Worm (Caenorhabditis elegans) whole organism, L3 larva: Measurements from ENCODE around the gene K05G3.1.

ENCODE experiments used
- ZK546.5 ChIP-seq: sonication (generic microtip); optimal IDR thresholded peaks from 2 replicates; lab custom pipeline; 2017; ENCODE audit warnings: missing biosample characterization, missing genetic modification characterization
- ama-1 ChIP-seq: fragments of 150-350 bp; optimal IDR thresholded peaks from 2 replicates; lab custom pipeline; 2018
- ceh-16 ChIP-seq: sonication (generic microtip); optimal IDR thresholded peaks from 2 replicates; lab custom pipeline; 2017; ENCODE audit warnings: missing biosample characterization, missing genetic modification characterization
- ceh-82 ChIP-seq: fragments of 150-350 bp; optimal IDR thresholded peaks from 2 replicates; lab custom pipeline; 2014; ENCODE audit warnings: missing biosample characterization, missing genetic modification characterization
- egl-27 ChIP-seq: sonication (generic microtip); optimal IDR thresholded peaks from 4 replicates; lab custom pipeline; 2017; ENCODE audit warnings: missing biosample characterization, missing genetic modification reagents, missing genetic modification characterization
- egl-5 ChIP-seq: fragments of 150-350 bp; optimal IDR thresholded peaks from 2 replicates; lab custom pipeline; 2017; ENCODE audit warnings: missing biosample characterization, missing genetic modification reagents, missing genetic modification characterization, inconsistent platforms
- elt-1 ChIP-seq: fragments of 150-350 bp; optimal IDR thresholded peaks from 2 replicates; lab custom pipeline; 2014; ENCODE audit warnings: missing biosample characterization, missing genetic modification characterization
- elt-2 ChIP-seq: sonication (generic microtip); optimal IDR thresholded peaks from 2 replicates; lab custom pipeline; 2016; ENCODE audit warnings: missing genetic modification reagents, mild to moderate bottlenecking, missing genetic modification characterization, missing compliant biosample characterization
- elt-3 ChIP-seq, 3 experiments: fragments of 150-350 bp in 1 of 3; sonication (generic microtip) in 2 of 3; optimal IDR thresholded peaks; 2 replicates in 2 of 3; 4 replicates in 1 of 3; lab custom pipeline; 2014 to 2017; ENCODE audit warnings: missing biosample characterization in 3 of 3, missing genetic modification characterization in 3 of 3
- eor-1 ChIP-seq, 2 experiments: fragments of 150-350 bp; optimal IDR thresholded peaks; 2 replicates each; lab custom pipeline; 2014 to 2018; ENCODE audit warnings: missing biosample characterization in 2 of 2, missing genetic modification characterization in 2 of 2
- fkh-10 ChIP-seq: sonication (generic microtip); optimal IDR thresholded peaks from 2 replicates; lab custom pipeline; 2017; ENCODE audit warnings: missing biosample characterization, missing genetic modification reagents, missing genetic modification characterization
- fos-1 ChIP-seq: fragments of 150-350 bp; optimal IDR thresholded peaks from 2 replicates; lab custom pipeline; 2014; ENCODE audit warnings: missing biosample characterization, missing genetic modification characterization
- hmg-11 ChIP-seq: sonication (generic microtip); optimal IDR thresholded peaks from 2 replicates; lab custom pipeline; 2016; ENCODE audit warnings: missing genetic modification characterization, missing compliant biosample characterization
- jun-1 ChIP-seq: fragments of 150-350 bp; optimal IDR thresholded peaks from 2 replicates; lab custom pipeline; 2014; ENCODE audit warnings: missing biosample characterization, missing genetic modification reagents, missing genetic modification characterization
- lin-15B ChIP-seq: fragments of 150-350 bp; optimal IDR thresholded peaks from 2 replicates; lab custom pipeline; 2014; ENCODE audit warnings: missing biosample characterization, missing genetic modification characterization
- lin-39 ChIP-seq: fragments of 150-350 bp; optimal IDR thresholded peaks from 2 replicates; lab custom pipeline; 2018; ENCODE audit warnings: missing biosample characterization, missing genetic modification reagents, missing genetic modification characterization
- lsy-12 ChIP-seq: sonication (generic microtip); optimal IDR thresholded peaks from 2 replicates; lab custom pipeline; 2016; ENCODE audit warnings: mild to moderate bottlenecking, missing genetic modification characterization, missing compliant biosample characterization
- mml-1 ChIP-seq: fragments of 150-350 bp; sonication (generic microtip); optimal IDR thresholded peaks from 3 replicates; lab custom pipeline; 2014; ENCODE audit warnings: missing biosample characterization, missing genetic modification characterization
- nfya-1 ChIP-seq: sonication (generic microtip); optimal IDR thresholded peaks from 2 replicates; lab custom pipeline; 2017; ENCODE audit warnings: missing genetic modification characterization, mild to moderate bottlenecking, missing compliant biosample characterization, antibody characterized with exemption, moderate library complexity; ENCODE audit not compliant: insufficient read depth
- nhr-11 ChIP-seq: fragments of 150-350 bp; optimal IDR thresholded peaks from 2 replicates; lab custom pipeline; 2014; ENCODE audit warnings: missing biosample characterization, missing genetic modification characterization
- nhr-12 ChIP-seq: fragments of 150-350 bp; optimal IDR thresholded peaks from 2 replicates; lab custom pipeline; 2014; ENCODE audit warnings: missing biosample characterization, missing genetic modification characterization
- nhr-237 ChIP-seq: fragments of 150-350 bp; optimal IDR thresholded peaks from 2 replicates; lab custom pipeline; 2014; ENCODE audit warnings: missing biosample characterization, missing genetic modification characterization
- nhr-25 ChIP-seq: sonication (generic microtip); optimal IDR thresholded peaks from 2 replicates; lab custom pipeline; 2017; ENCODE audit warnings: missing biosample characterization, missing genetic modification characterization
- nhr-28 ChIP-seq: fragments of 150-350 bp; optimal IDR thresholded peaks from 2 replicates; lab custom pipeline; 2014; ENCODE audit warnings: missing biosample characterization, missing genetic modification characterization
- nhr-67 ChIP-seq: fragments of 150-350 bp; optimal IDR thresholded peaks from 2 replicates; lab custom pipeline; 2014; ENCODE audit warnings: missing biosample characterization, missing genetic modification characterization
- pha-4 ChIP-seq: fragments of 150-350 bp; optimal IDR thresholded peaks from 2 replicates; lab custom pipeline; 2014; ENCODE audit warnings: missing biosample characterization, missing genetic modification reagents, missing genetic modification characterization
- pqm-1 ChIP-seq: fragments of 150-350 bp; optimal IDR thresholded peaks from 2 replicates; lab custom pipeline; 2017; ENCODE audit warnings: missing biosample characterization, missing genetic modification characterization, inconsistent platforms
- skn-1 ChIP-seq: fragments of 150-350 bp; optimal IDR thresholded peaks from 2 replicates; lab custom pipeline; 2014; ENCODE audit warnings: missing biosample characterization, missing genetic modification characterization
- snpc-4 ChIP-seq: fragments of 150-350 bp; optimal IDR thresholded peaks from 2 replicates; lab custom pipeline; 2014; ENCODE audit warnings: missing biosample characterization, missing genetic modification characterization
- tbx-2 ChIP-seq: sonication (generic microtip); optimal IDR thresholded peaks from 2 replicates; lab custom pipeline; 2016; ENCODE audit warnings: mild to moderate bottlenecking, missing genetic modification characterization, missing compliant biosample characterization
- unc-62 ChIP-seq: fragments of 150-350 bp; sonication (generic microtip); optimal IDR thresholded peaks from 4 replicates; lab custom pipeline; 2014; ENCODE audit warnings: missing biosample characterization, missing genetic modification reagents, missing genetic modification characterization
- zag-1 ChIP-seq: fragments of 150-350 bp; optimal IDR thresholded peaks from 2 replicates; lab custom pipeline; 2014; ENCODE audit warnings: missing biosample characterization, missing genetic modification characterization
- ztf-11 ChIP-seq: fragments of 150-350 bp; optimal IDR thresholded peaks from 2 replicates; lab custom pipeline; 2014; ENCODE audit warnings: missing biosample characterization, missing genetic modification characterization

The K05G3.1 gene

DNA sequence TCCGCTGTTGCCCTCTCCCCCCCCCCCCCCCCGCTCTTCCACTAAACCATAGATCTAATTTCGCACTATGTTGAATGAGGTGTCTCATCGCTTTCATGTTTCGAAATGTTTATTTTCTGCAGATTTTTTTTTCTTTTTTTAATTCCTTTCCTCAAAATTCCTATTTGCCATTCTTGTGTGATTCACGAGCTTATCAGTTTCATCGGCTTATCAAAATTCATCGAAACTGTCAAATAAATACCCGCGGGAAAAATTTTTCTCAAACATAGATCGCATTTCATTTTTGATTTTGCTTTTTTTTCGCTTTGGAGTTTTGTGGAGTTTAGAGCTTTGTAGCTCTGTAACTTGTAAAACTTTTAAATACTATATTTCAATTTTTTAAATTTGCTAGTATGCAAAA lies 17.1 kb upstream of the K05G3.1 start:
- TF ChIP-seq ceh-16 (tag; lab: Kevin White, UChicago) = no peak
- peak; percentile 34 for TF ChIP-seq pqm-1 (tag; lab: Kevin White, UChicago)
- no peak for TF ChIP-seq ama-1 (lab: Kevin White, UChicago)
- TF ChIP-seq jun-1 (tag; lab: Kevin White, UChicago) = no peak
- TF ChIP-seq elt-2 = peak; percentile 52
- TF ChIP-seq ceh-82 (tag; lab: Kevin White, UChicago) = no peak
- no peak for TF ChIP-seq nhr-12 (tag; lab: Kevin White, UChicago)
- no peak for TF ChIP-seq nfya-1
- no peak for TF ChIP-seq eor-1 (tag; optimal IDR thresholded peaks at IDR 0.05; lab: Kevin White, UChicago)
- peak; percentile 8 for TF ChIP-seq pha-4 (tag; lab: Kevin White, UChicago)
- no peak for TF ChIP-seq lsy-12

DNA sequence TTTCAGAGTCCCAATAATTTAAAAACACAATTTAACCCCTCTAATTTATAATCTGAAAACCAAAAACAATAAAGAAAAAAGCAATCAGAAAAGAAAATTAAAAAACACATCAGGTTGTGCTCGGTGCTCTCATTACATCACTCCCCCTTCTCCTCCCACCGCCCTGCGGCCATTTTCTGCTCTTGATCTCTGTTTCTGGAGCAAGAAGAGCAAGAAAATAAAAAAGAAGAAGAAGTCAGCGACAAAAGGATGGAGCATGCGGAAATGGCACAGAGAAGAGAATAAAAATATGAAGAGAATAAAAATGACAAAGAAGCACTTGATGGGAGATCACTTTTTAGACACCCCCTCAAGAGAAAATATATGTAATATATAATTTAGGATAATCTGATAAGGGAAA lies 16.5 kb upstream of the K05G3.1 start:
- peak; percentile 48 for TF ChIP-seq egl-5 (tag; lab: Kevin White, UChicago)
- TF ChIP-seq hmg-11 (tag; lab: Kevin White, UChicago) = peak; percentile 33
- TF ChIP-seq snpc-4 = peak; percentile 43
- peak; percentile 70 for TF ChIP-seq lin-39
- no peak for TF ChIP-seq pha-4 (tag; lab: Kevin White, UChicago)
- TF ChIP-seq nhr-67 = no peak
- peak; percentile 15 for TF ChIP-seq elt-1 (tag; lab: Kevin White, UChicago)
- peak; percentile 63 for TF ChIP-seq nfya-1

DNA sequence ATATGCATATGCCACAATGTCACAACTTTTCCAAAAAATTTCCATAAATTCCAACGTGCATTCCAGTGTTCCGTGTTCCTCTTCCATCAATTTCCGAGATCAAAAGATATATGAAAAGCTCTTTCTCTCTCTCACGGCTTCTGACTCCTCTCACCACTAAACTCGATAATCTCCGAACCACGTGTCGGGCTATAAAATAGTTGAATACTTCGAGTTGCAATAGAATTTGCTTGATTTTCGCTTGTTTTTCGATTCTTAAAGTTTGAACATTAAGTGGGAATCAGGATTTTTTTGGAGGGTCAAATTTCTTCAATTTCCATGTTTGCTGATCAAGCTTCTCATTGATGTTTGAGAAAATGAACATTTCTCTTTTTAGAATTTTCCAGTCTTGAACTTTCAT lies 15.8 kb upstream of the K05G3.1 start:
- TF ChIP-seq lin-15B (tag; lab: Kevin White, UChicago) (no peak), fkh-10 (GFP tag; lab: Kevin White, UChicago) (peak; percentile 56), hmg-11 (tag; lab: Kevin White, UChicago) (no peak), nhr-237 (tag; lab: Kevin White, UChicago) (no peak), zag-1 (tag; lab: Kevin White, UChicago) (no peak), egl-27 (tag; lab: Kevin White, UChicago) (no peak)

DNA sequence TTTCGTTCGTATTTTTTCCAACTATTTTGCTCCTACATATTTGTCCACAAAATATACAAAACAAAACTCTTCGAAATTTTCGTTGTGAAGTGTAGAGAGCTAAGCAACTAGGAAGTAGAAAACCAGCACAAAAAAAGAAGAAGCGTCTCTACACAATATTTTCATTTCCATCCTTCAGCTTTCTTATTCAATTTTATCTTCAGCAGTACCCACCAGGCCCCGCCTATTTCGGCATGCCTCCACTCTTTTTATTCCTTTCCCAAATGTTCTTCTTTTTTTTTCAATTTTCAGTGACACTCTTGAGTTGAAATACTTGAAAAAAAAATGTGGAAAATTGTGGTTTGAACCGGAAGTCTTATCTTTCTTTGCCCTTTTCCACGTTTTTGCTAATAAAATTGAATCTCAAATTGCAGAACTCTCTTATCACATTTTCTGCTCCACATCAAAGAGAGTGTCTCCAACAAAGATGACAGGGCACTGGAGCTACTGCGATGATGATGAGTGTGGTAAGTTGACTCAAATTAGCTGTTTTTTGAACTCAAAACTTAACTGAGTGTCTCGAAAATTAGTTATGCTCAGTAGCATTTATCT lies 14.0 kb upstream of the K05G3.1 start, which contains the start of gene cah-3:
Gene cah-3 (plus strand): TSS at position 414 of the 591 bp plus-strand sequence.
- TF ChIP-seq elt-2 (peak; percentile 72), pqm-1 (tag; lab: Kevin White, UChicago) (peak; percentile 16), ztf-11 (no peak), fkh-10 (GFP tag; lab: Kevin White, UChicago) (peak; percentile 61)

DNA sequence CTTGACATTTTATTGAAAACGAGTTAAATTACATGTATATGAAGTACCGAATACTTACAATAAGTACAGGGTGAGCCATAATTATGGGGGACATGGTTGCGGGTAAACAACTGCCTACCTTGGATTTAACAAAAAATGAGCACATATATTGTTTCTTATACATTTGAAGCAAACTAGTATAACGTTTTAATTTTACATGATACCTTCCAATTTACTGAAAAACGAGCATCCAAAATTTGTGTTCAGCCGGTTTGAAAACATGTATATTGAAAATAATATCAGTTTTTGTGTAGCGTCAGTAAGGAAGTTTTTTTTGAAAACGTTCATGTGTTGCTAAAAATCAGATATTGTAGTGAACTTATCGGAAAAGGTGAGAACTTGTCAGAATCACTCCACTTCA lies 10.4 kb upstream of the K05G3.1 start:
- no peak for TF ChIP-seq unc-62 (GFP tag; lab: Kevin White, UChicago)
- no peak for TF ChIP-seq nhr-28
- no peak for TF ChIP-seq mml-1 (tag; lab: Kevin White, UChicago)
- TF ChIP-seq nhr-25 (tag; lab: Kevin White, UChicago) = no peak
- no peak for TF ChIP-seq ZK546.5
- no peak for TF ChIP-seq ceh-82 (tag; lab: Kevin White, UChicago)
- TF ChIP-seq nhr-237 (tag; lab: Kevin White, UChicago) = no peak
- no peak for TF ChIP-seq elt-3 (tag; optimal IDR thresholded peaks at IDR 0.05; lab: Kevin White, UChicago)
- TF ChIP-seq tbx-2 (tag; lab: Kevin White, UChicago) = no peak
- no peak for TF ChIP-seq fos-1 (tag; lab: Kevin White, UChicago)
- no peak for TF ChIP-seq skn-1
- no peak for TF ChIP-seq nhr-11 (tag; lab: Kevin White, UChicago)
- no peak for TF ChIP-seq hmg-11 (tag; lab: Kevin White, UChicago)
- TF ChIP-seq nhr-67 = no peak
- no peak for TF ChIP-seq lin-39

DNA sequence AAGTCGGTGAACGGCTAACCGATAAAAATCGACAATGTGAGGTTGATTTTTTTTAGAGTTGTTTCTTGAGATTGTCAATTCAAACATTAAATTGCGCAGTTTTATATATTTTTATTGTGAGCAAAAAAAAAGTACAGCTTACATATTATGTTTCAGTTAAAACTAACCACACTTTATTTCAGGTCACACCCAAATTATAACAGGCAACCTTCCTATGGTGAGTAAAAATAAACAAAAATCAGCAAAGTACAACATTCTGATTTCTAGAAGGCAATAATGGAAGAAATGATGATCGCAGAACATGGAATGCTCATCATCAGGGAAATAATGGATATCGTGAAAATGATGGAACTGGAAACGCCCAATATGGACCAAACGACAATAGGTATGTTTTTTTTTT lies 6.5 kb upstream of the K05G3.1 start, which contains the start of gene K05G3.2:
Gene K05G3.2 (plus strand): TSS at position 301 of the 400 bp plus-strand sequence.
- TF ChIP-seq ama-1 (lab: Kevin White, UChicago) = no peak
